Worm (Caenorhabditis elegans): ENCODE measurements around the gene F35C11.2.

F35C11.2 gene

DNA sequence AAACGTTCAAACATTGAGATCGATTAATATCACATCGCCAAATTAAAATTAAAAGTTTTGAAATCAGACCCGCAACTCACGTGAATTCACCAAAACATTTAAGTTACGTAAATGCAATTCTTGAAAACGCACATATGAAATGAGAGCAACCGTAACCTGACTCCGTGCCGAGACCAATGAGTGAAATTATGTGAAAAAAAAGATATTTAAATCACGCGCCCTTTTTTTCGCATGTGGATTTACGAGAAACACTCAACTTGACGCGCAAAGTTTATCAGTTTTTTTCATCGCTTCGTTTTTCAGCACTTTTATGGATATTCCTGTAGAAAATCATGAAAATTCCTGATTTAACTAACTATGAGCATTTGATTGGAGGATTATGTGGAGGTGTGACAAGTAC lies 27.4 kb upstream of the F35C11.2 start, which contains the start of the genes gei-14 and slc-25A32 (continued):
- TF ChIP-seq somi-1 (GFP tag; optimal IDR thresholded peaks at IDR 0.05) (no peak), ekl-4 (GFP tag; IDR thresholded peaks at IDR 0.05) (peak; percentile 69), aptf-3 (GFP tag; IDR thresholded peaks at IDR 0.05) (no peak), dpl-1 (GFP tag; optimal IDR thresholded peaks at IDR 0.05) (peak; percentile 83), hsf-1 (GFP tag; IDR thresholded peaks at IDR 0.05) (peak; percentile 64; the same call in 1 of the 2 replicates), ceh-91 (GFP tag; IDR thresholded peaks at IDR 0.05) (peak; percentile 87), dox-1 (GFP tag; IDR thresholded peaks at IDR 0.05) (peak; percentile 73), tbx-9 (tag; optimal IDR thresholded peaks at IDR 0.05; ENCODE audit: borderline replicate concordance) (no peak), xnd-1 (tag; optimal IDR thresholded peaks at IDR 0.05) (peak; percentile 75)

DNA sequence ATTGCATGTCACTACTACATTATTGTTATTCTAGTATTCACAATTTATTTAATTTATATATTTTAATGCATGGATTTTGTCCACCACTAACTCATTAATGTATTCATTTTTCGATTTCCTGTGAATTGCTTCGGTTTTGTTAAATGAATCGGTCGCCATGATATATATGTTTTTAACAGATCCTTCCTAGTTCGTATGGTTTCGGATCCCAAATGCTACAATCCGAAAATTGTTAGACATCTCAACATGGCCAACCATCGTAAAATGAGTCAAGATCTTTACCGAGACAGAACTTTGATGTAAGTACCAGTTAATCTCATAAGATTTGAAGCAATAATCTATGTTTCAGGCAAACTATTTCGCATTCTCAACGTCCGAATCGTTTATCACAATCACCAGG lies 24.4 kb upstream of the F35C11.2 start:
- TF ChIP-seq him-1 (tag; optimal IDR thresholded peaks at IDR 0.05) (peak; percentile 20), lin-54 (GFP tag; optimal IDR thresholded peaks at IDR 0.05) (peak; percentile 13), zim-3 (tag; optimal IDR thresholded peaks at IDR 0.05) (peak; percentile 3), B0336.3 (GFP tag; IDR thresholded peaks at IDR 0.05) (peak; percentile 64; the same call in 1 of the 2 replicates), hrde-1 (tag; optimal IDR thresholded peaks at IDR 0.05; ENCODE audit: borderline replicate concordance) (peak; percentile 29), ekl-4 (GFP tag; IDR thresholded peaks at IDR 0.05) (peak; percentile 65), lsy-27 (tag; optimal IDR thresholded peaks at IDR 0.05; ENCODE audit: borderline replicate concordance, insufficient read depth) (no peak), xnd-1 (tag; optimal IDR thresholded peaks at IDR 0.05) (peak; percentile 44), madf-6 (GFP tag; IDR thresholded peaks at IDR 0.05) (peak; percentile 65), egrh-3 (GFP tag; IDR thresholded peaks at IDR 0.05) (no peak), atf-7 (tag; optimal IDR thresholded peaks at IDR 0.05) (peak; percentile 6), F33H1.4 (GFP tag; IDR thresholded peaks at IDR 0.05) (peak; percentile 42), ama-1 (optimal IDR thresholded peaks at IDR 0.05) (no peak), ama-1 (GFP tag; optimal IDR thresholded peaks at IDR 0.05) (peak in 1 of 2 experiments; percentile 2), unc-130 (GFP tag; optimal IDR thresholded peaks at IDR 0.05) (peak; percentile 25), nhr-120 (GFP tag; IDR thresholded peaks at IDR 0.05) (no peak), Y53G8AR.9 (GFP tag; conservative IDR thresholded peaks at IDR 0.05) (0 out of 2 replicates have a peak, but pooled peaks have one; percentile 50), F49E8.2 (tag; optimal IDR thresholded peaks at IDR 0.05; ENCODE audit: insufficient read depth) (peak; percentile 64), sdz-38 (tag; optimal IDR thresholded peaks at IDR 0.05) (no peak), rcor-1 (GFP tag; IDR thresholded peaks at IDR 0.05) (peak; percentile 20; the same call in 1 of the 2 replicates), ztf-26 (tag; optimal IDR thresholded peaks at IDR 0.05) (no peak), ceh-40 (GFP tag; IDR thresholded peaks at IDR 0.05) (no peak), cebp-1 (GFP tag; IDR thresholded peaks at IDR 0.05) (no peak), cebp-1 (tag; optimal IDR thresholded peaks at IDR 0.05) (no peak), ceh-91 (GFP tag; IDR thresholded peaks at IDR 0.05) (no peak), attf-6 (GFP tag; IDR thresholded peaks at IDR 0.05) (no peak), athp-1 (tag; optimal IDR thresholded peaks at IDR 0.05) (peak; percentile 29), mel-28 (tag; optimal IDR thresholded peaks at IDR 0.05; ENCODE audit: borderline replicate concordance) (no peak), attf-5 (GFP tag; optimal IDR thresholded peaks at IDR 0.05) (no peak), ztf-3 (GFP tag; optimal IDR thresholded peaks at IDR 0.05) (no peak), egl-18 (GFP tag; IDR thresholded peaks at IDR 0.05) (no peak), tlf-1 (GFP tag; optimal IDR thresholded peaks at IDR 0.05) (peak; percentile 47)

Measured in whole organism, young adult.